Worm (Caenorhabditis elegans) whole organism, young adult: ENCODE measurements around the gene dpf-7.

Experiments
- gei-17 ChIP-seq: fragments of 200-800 bp; sonication (Bioruptor generic); optimal IDR thresholded peaks from 2 replicates; lab custom pipeline; 2018; ENCODE audit warnings: mild to moderate bottlenecking, missing genetic modification characterization, missing compliant biosample characterization
- hlh-26 ChIP-seq: fragments of 200-800 bp; sonication (Bioruptor generic); conservative IDR thresholded peaks from 2 replicates; pipeline ENCODE4 v1.3.6; 2022; ENCODE audit warnings: missing genetic modification reagents, missing genetic modification characterization, missing compliant biosample characterization

- TF ChIP-seq gei-17 (no peak), hlh-26 (GFP tag; lab: Robert Waterston, UW) (no peak)
Observed at ce11 chrIV:4763844-4764243, 38.5 kb downstream of the dpf-7 start, which contains the start of gene Y17G9B.2.
